Fruit fly (Drosophila melanogaster) whole organism, embryonic: ENCODE measurements around the gene CG18788.

Experiments used
- Atf-2 ChIP-seq: fragments of 200-800 bp; sonication (Bioruptor generic); optimal IDR thresholded peaks from 2 replicates; lab custom pipeline; 2016; ENCODE audit warnings: missing biosample characterization, missing genetic modification characterization
- BEAF-32 ChIP-seq: fragments of 200-800 bp; sonication (Bioruptor generic); optimal IDR thresholded peaks from 3 replicates; lab custom pipeline; 2017; ENCODE audit warnings: missing biosample characterization, missing genetic modification characterization, mild to moderate bottlenecking, moderate library complexity, missing genetic modification reagents
- Bteb2 ChIP-seq: fragments of 200-800 bp; sonication (Bioruptor generic); optimal IDR thresholded peaks from 2 replicates; lab custom pipeline; 2016; ENCODE audit warnings: missing biosample characterization, missing genetic modification characterization
- CG10321 ChIP-seq: fragments of 200-800 bp; sonication (Bioruptor generic); IDR thresholded peaks from 2 replicates; pipeline ENCODE4 v1.3.6; 2022; ENCODE audit warnings: missing biosample characterization, missing genetic modification characterization
- CG11696 ChIP-seq: fragments of 200-800 bp; sonication (Bioruptor generic); IDR thresholded peaks from 2 replicates; pipeline ENCODE4 v1.3.6; 2022; ENCODE audit warnings: missing biosample characterization, missing genetic modification characterization
- CG1233 ChIP-seq: fragments of 200-800 bp; sonication (Bioruptor generic); optimal IDR thresholded peaks from 4 replicates; lab custom pipeline; 2018; ENCODE audit warnings: missing biosample characterization, mild to moderate bottlenecking, missing genetic modification characterization
- CG13123 ChIP-seq: fragments of 200-800 bp; sonication (Bioruptor generic); optimal IDR thresholded peaks from 2 replicates; lab custom pipeline; 2016; ENCODE audit warnings: missing biosample characterization, missing genetic modification characterization
- CG13424 ChIP-seq: fragments of 200-800 bp; sonication (Bioruptor generic); optimal IDR thresholded peaks from 2 replicates; lab custom pipeline; 2019; ENCODE audit warnings: missing biosample characterization, mild to moderate bottlenecking, missing genetic modification characterization, moderate library complexity
- CG14014 ChIP-seq: fragments of 200-800 bp; sonication (Bioruptor generic); IDR thresholded peaks from 2 replicates; pipeline ENCODE4 v1.3.6; 2022; ENCODE audit warnings: missing biosample characterization, missing genetic modification characterization
- CG15696 ChIP-seq: fragments of 200-800 bp; sonication (Bioruptor generic); optimal IDR thresholded peaks from 2 replicates; lab custom pipeline; 2019; ENCODE audit warnings: missing biosample characterization, mild to moderate bottlenecking, missing genetic modification characterization, moderate library complexity
- CG1602 ChIP-seq: fragments of 200-800 bp; sonication (Bioruptor generic); optimal IDR thresholded peaks from 3 replicates; lab custom pipeline; 2016; ENCODE audit warnings: missing biosample characterization, missing genetic modification characterization
- CG17359 ChIP-seq: fragments of 200-800 bp; sonication (Bioruptor generic); optimal IDR thresholded peaks from 3 replicates; lab custom pipeline; 2018; ENCODE audit warnings: missing biosample characterization, mild to moderate bottlenecking, missing genetic modification characterization, moderate library complexity
- CG17568 ChIP-seq: fragments of 200-800 bp; sonication (Bioruptor generic); optimal IDR thresholded peaks from 2 replicates; lab custom pipeline; 2018; ENCODE audit warnings: missing biosample characterization, mild to moderate bottlenecking, missing genetic modification characterization, moderate library complexity
- CG17912 ChIP-seq: fragments of 200-800 bp; sonication (Bioruptor generic); optimal IDR thresholded peaks from 2 replicates; lab custom pipeline; 2018; ENCODE audit warnings: missing biosample characterization, mild to moderate bottlenecking, missing genetic modification characterization
- CG18011 ChIP-seq: fragments of 200-800 bp; sonication (Bioruptor generic); optimal IDR thresholded peaks from 2 replicates; lab custom pipeline; 2017; ENCODE audit warnings: missing biosample characterization, missing genetic modification characterization, mild to moderate bottlenecking, moderate library complexity, missing genotype
- CG18619 ChIP-seq: fragments of 200-800 bp; sonication (Bioruptor generic); optimal IDR thresholded peaks from 3 replicates; lab custom pipeline; 2017; ENCODE audit warnings: missing biosample characterization, mild to moderate bottlenecking, missing genetic modification characterization
- CG2889 ChIP-seq: fragments of 200-800 bp; sonication (Bioruptor generic); IDR thresholded peaks from 3 replicates; pipeline ENCODE4 v1.3.6; 2022; ENCODE audit warnings: missing biosample characterization, missing genetic modification characterization
- CG4282 ChIP-seq: fragments of 200-800 bp; sonication (Bioruptor generic); optimal IDR thresholded peaks from 2 replicates; lab custom pipeline; 2016; ENCODE audit warnings: missing biosample characterization, missing genetic modification characterization
- CG4328 ChIP-seq: fragments of 200-800 bp; sonication (Bioruptor generic); optimal IDR thresholded peaks from 3 replicates; lab custom pipeline; 2017; ENCODE audit warnings: missing biosample characterization, missing genetic modification reagents, missing genetic modification characterization
- CG4360 ChIP-seq: fragments of 200-800 bp; sonication (Bioruptor generic); IDR thresholded peaks from 2 replicates; pipeline ENCODE4 v1.3.6; 2022; ENCODE audit warnings: missing biosample characterization, missing genetic modification characterization
- CG5180 ChIP-seq: fragments of 200-800 bp; sonication (Bioruptor generic); optimal IDR thresholded peaks from 3 replicates; lab custom pipeline; 2017; ENCODE audit warnings: missing biosample characterization, missing genetic modification characterization, mild to moderate bottlenecking, moderate library complexity, missing genetic modification reagents
- CG6654 ChIP-seq: fragments of 200-800 bp; sonication (Bioruptor generic); optimal IDR thresholded peaks from 2 replicates; lab custom pipeline; 2017; ENCODE audit warnings: missing biosample characterization, mild to moderate bottlenecking, missing genetic modification characterization
- CG6689 ChIP-seq: fragments of 200-800 bp; sonication (Bioruptor generic); IDR thresholded peaks from 2 replicates; pipeline ENCODE4 v1.3.6; 2022; ENCODE audit warnings: missing biosample characterization, missing genetic modification characterization
- CG8089 ChIP-seq: fragments of 200-800 bp; sonication (Bioruptor generic); optimal IDR thresholded peaks from 3 replicates; lab custom pipeline; 2016; ENCODE audit warnings: missing biosample characterization, missing genetic modification characterization
- CG8924 ChIP-seq: fragments of 200-800 bp; optimal IDR thresholded peaks from 3 replicates; lab custom pipeline; 2019; ENCODE audit warnings: missing biosample characterization, mild to moderate bottlenecking, missing genetic modification characterization, moderate library complexity
- CG9215 ChIP-seq: fragments of 200-800 bp; sonication (Bioruptor generic); IDR thresholded peaks from 2 replicates; pipeline ENCODE4 v1.3.6; 2022; ENCODE audit warnings: missing biosample characterization, missing genetic modification characterization
- Dp ChIP-seq: fragments of 200-800 bp; sonication (Bioruptor generic); optimal IDR thresholded peaks from 2 replicates; lab custom pipeline; 2018; ENCODE audit warnings: missing biosample characterization, mild to moderate bottlenecking, missing genetic modification characterization, moderate library complexity
- HHEX ChIP-seq: fragments of 200-800 bp; sonication (Bioruptor generic); optimal IDR thresholded peaks from 3 replicates; lab custom pipeline; 2017; ENCODE audit warnings: missing biosample characterization, mild to moderate bottlenecking, missing genetic modification characterization, missing genetic modification reagents
- HLH54F ChIP-seq: fragments of 200-800 bp; sonication (Bioruptor generic); optimal IDR thresholded peaks from 3 replicates; lab custom pipeline; 2016; ENCODE audit warnings: missing biosample characterization, missing genetic modification characterization
- Hey ChIP-seq: fragments of 200-800 bp; sonication (Bioruptor generic); optimal IDR thresholded peaks from 3 replicates; lab custom pipeline; 2018; ENCODE audit warnings: missing biosample characterization, mild to moderate bottlenecking, missing genetic modification characterization
- Hmx ChIP-seq: fragments of 200-800 bp; sonication (Bioruptor generic); optimal IDR thresholded peaks from 2 replicates; lab custom pipeline; 2016; ENCODE audit warnings: missing biosample characterization, missing genetic modification characterization
- Poxn ChIP-seq: fragments of 200-800 bp; sonication (Bioruptor generic); IDR thresholded peaks from 2 replicates; pipeline ENCODE4 v1.3.6; 2022; ENCODE audit warnings: missing biosample characterization, missing genetic modification characterization
- Ravus ChIP-seq: fragments of 200-800 bp; sonication (Bioruptor generic); IDR thresholded peaks from 2 replicates; pipeline ENCODE4 v1.3.6; 2022; ENCODE audit warnings: missing biosample characterization, missing genetic modification characterization
- Trl ChIP-seq, 3 experiments: fragments of >200 bp in 2 of 3; fragments of 200-800 bp in 1 of 3; sonication (Bioruptor generic) in 1 of 3; optimal IDR thresholded peaks; 2 replicates in 1 of 3; 3 replicates in 2 of 3; lab custom pipeline; 2016 to 2017; ENCODE audit warnings: missing biosample characterization in 1 of 3, missing genetic modification characterization in 1 of 3
- Xbp1 ChIP-seq: fragments of 200-800 bp; sonication (Bioruptor generic); optimal IDR thresholded peaks from 3 replicates; lab custom pipeline; 2016; ENCODE audit warnings: missing biosample characterization, mild to moderate bottlenecking, missing genetic modification characterization
- ap ChIP-seq: fragments of 200-800 bp; sonication (Bioruptor generic); IDR thresholded peaks from 2 replicates; pipeline ENCODE4 v1.3.6; 2022; ENCODE audit warnings: missing biosample characterization, missing genetic modification characterization
- dati ChIP-seq: fragments of 200-800 bp; sonication (Bioruptor generic); IDR thresholded peaks from 2 replicates; pipeline ENCODE4 v1.3.6; 2022; ENCODE audit warnings: missing biosample characterization, missing genetic modification characterization
- dmrt99B ChIP-seq: fragments of 200-800 bp; sonication (Bioruptor generic); optimal IDR thresholded peaks from 2 replicates; lab custom pipeline; 2018; ENCODE audit warnings: missing biosample characterization, mild to moderate bottlenecking, missing genetic modification characterization, moderate library complexity
- dpn ChIP-seq, 2 experiments: fragments of 200-800 bp; sonication (Bioruptor generic); optimal IDR thresholded peaks; 3 replicates each; lab custom pipeline; 2016; ENCODE audit warnings: missing biosample characterization in 2 of 2, missing genetic modification characterization in 2 of 2
- emc ChIP-seq: fragments of 200-800 bp; sonication (Bioruptor generic); optimal IDR thresholded peaks from 2 replicates; lab custom pipeline; 2016; ENCODE audit warnings: missing biosample characterization, missing genetic modification characterization
- fd102C ChIP-seq: fragments of 200-800 bp; sonication (Bioruptor generic); optimal IDR thresholded peaks from 2 replicates; lab custom pipeline; 2018; ENCODE audit warnings: missing biosample characterization, mild to moderate bottlenecking, missing genetic modification characterization, moderate library complexity
- kah ChIP-seq: fragments of 200-800 bp; sonication (Bioruptor generic); optimal IDR thresholded peaks from 2 replicates; lab custom pipeline; 2018; ENCODE audit warnings: missing biosample characterization, mild to moderate bottlenecking, missing genetic modification characterization
- onecut ChIP-seq: fragments of 200-800 bp; sonication (Bioruptor generic); IDR thresholded peaks from 2 replicates; pipeline ENCODE4 v1.3.6; 2022; ENCODE audit warnings: missing biosample characterization, missing genetic modification characterization
- pb ChIP-seq: fragments of 200-800 bp; sonication (Bioruptor generic); optimal IDR thresholded peaks from 3 replicates; lab custom pipeline; 2016; ENCODE audit warnings: missing biosample characterization, missing genetic modification characterization
- pfk ChIP-seq: fragments of 200-800 bp; sonication (Bioruptor generic); optimal IDR thresholded peaks from 2 replicates; lab custom pipeline; 2018; ENCODE audit warnings: missing biosample characterization, mild to moderate bottlenecking, missing genetic modification characterization, moderate library complexity
- pros ChIP-seq: fragments of 200-800 bp; sonication (Bioruptor generic); optimal IDR thresholded peaks from 3 replicates; lab custom pipeline; 2019; ENCODE audit warnings: missing biosample characterization, mild to moderate bottlenecking, missing genetic modification characterization, moderate library complexity
- pzg ChIP-seq: fragments of 200-800 bp; sonication (Bioruptor generic); optimal IDR thresholded peaks from 3 replicates; lab custom pipeline; 2018; ENCODE audit warnings: missing biosample characterization, mild to moderate bottlenecking, missing genetic modification characterization, moderate library complexity
- trem ChIP-seq: fragments of 200-800 bp; optimal IDR thresholded peaks from 3 replicates; lab custom pipeline; 2019; ENCODE audit warnings: missing biosample characterization, mild to moderate bottlenecking, missing genetic modification characterization, moderate library complexity

Gene CG18788

dm6 chr2L:12045941-12046855 lies 12.2 kb downstream of the CG18788 start, which contains the start of gene CG6770 (continued):
- peak; percentile 27 for TF ChIP-seq trem (tag; lab: Kevin White, UChicago)
- TF ChIP-seq CG17912 (GFP tag; lab: Kevin White, UChicago), result no peak
- no peak; the same call in none of the 2 replicates for TF ChIP-seq CG4360
- TF ChIP-seq pzg (GFP tag; lab: Kevin White, UChicago), result no peak
- peak; percentile 70 for TF ChIP-seq CG2889 (GFP tag; lab: Robert Waterston, UW)
- TF ChIP-seq Trl (optimal IDR thresholded peaks at IDR 0.05; lab: Kevin White, UChicago), result peak; percentile 41 to 74
- peak; percentile 43 for TF ChIP-seq Trl (GFP tag; optimal IDR thresholded peaks at IDR 0.05; lab: Kevin White, UChicago)
- TF ChIP-seq BEAF-32 (GFP tag; lab: Kevin White, UChicago), result peak; percentile 2
- TF ChIP-seq CG17568 (GFP tag; lab: Kevin White, UChicago), result peak; percentile 84
- peak; percentile 39 for TF ChIP-seq CG1602
- TF ChIP-seq CG18619, result peak; percentile 86
- peak; percentile 43 for TF ChIP-seq CG1233 (GFP tag; lab: Kevin White, UChicago)
- peak; percentile 81 for TF ChIP-seq HHEX (GFP tag; lab: Kevin White, UChicago)
- TF ChIP-seq CG9215 (GFP tag; lab: Robert Waterston, UW), result peak; percentile 65
- no peak for TF ChIP-seq Hey (tag; lab: Kevin White, UChicago)
- peak; percentile 12 for TF ChIP-seq CG15696 (tag; lab: Kevin White, UChicago)
- no peak; the same call in 1 of the 2 replicates for TF ChIP-seq Ravus
- no peak for TF ChIP-seq Atf-2
- peak; percentile 71 for TF ChIP-seq Xbp1 (GFP tag; lab: Kevin White, UChicago)
- peak; percentile 89 for TF ChIP-seq CG14014 (GFP tag; lab: Robert Waterston, UW)
- TF ChIP-seq CG11696, result peak; percentile 71
- TF ChIP-seq CG13424 (tag; lab: Kevin White, UChicago), result peak; percentile 86
- TF ChIP-seq Dp (GFP tag; lab: Kevin White, UChicago), result peak; percentile 28
- TF ChIP-seq CG6689, result peak; percentile 87
- peak; percentile 64 for TF ChIP-seq CG5180 (GFP tag; lab: Kevin White, UChicago)
- no peak for TF ChIP-seq CG6654 (GFP tag; lab: Kevin White, UChicago)
- TF ChIP-seq CG4328 (GFP tag; lab: Kevin White, UChicago), result peak; percentile 77
- TF ChIP-seq Poxn (GFP tag; lab: Robert Waterston, UW), result 0 out of 2 replicates have a peak, but pooled peaks have one; percentile 40
- TF ChIP-seq CG17359 (tag; lab: Kevin White, UChicago), result peak; percentile 79
- TF ChIP-seq CG13123 (GFP tag; lab: Kevin White, UChicago), result no peak
- TF ChIP-seq CG4282 (GFP tag; lab: Kevin White, UChicago), result peak; percentile 16
- TF ChIP-seq pfk (GFP tag; lab: Kevin White, UChicago), result peak; percentile 54
- TF ChIP-seq fd102C (GFP tag; lab: Kevin White, UChicago), result no peak
- no peak for TF ChIP-seq pros (GFP tag; lab: Kevin White, UChicago)
- TF ChIP-seq HLH54F (GFP tag; lab: Kevin White, UChicago), result peak; percentile 39
- peak; percentile 11 for TF ChIP-seq kah (GFP tag; lab: Kevin White, UChicago)
- peak; percentile 2 for TF ChIP-seq Hmx (GFP tag; lab: Kevin White, UChicago)
- no peak for TF ChIP-seq pb (GFP tag; lab: Kevin White, UChicago)
- TF ChIP-seq CG8924 (tag; lab: Kevin White, UChicago), result peak; percentile 87
- TF ChIP-seq CG10321 (GFP tag; lab: Robert Waterston, UW), result peak; percentile 66; the same call in 1 of the 2 replicates
- peak; percentile 78 for TF ChIP-seq ap (GFP tag; lab: Robert Waterston, UW)
- TF ChIP-seq dati, result 0 out of 2 replicates have a peak, but pooled peaks have one; percentile 29
- peak; percentile 71 for TF ChIP-seq dpn (GFP tag; optimal IDR thresholded peaks at IDR 0.05; lab: Kevin White, UChicago)
- peak; percentile 43 for TF ChIP-seq CG18011 (GFP tag; lab: Kevin White, UChicago)
- peak; percentile 55 for TF ChIP-seq Bteb2 (GFP tag; lab: Kevin White, UChicago)
- TF ChIP-seq dmrt99B (tag; lab: Kevin White, UChicago), result peak; percentile 83
- TF ChIP-seq emc (GFP tag; lab: Kevin White, UChicago), result peak; percentile 11
- TF ChIP-seq CG8089 (GFP tag; lab: Kevin White, UChicago), result no peak
- peak; percentile 70 for TF ChIP-seq onecut (GFP tag; lab: Robert Waterston, UW)
